Fruit fly (Drosophila melanogaster) whole organism: ENCODE results near the gene Top2.

Experiments used
- CG8478 ChIP-seq: fragments of >200 bp; optimal IDR thresholded peaks from 2 replicates; lab custom pipeline; 2018; ENCODE audit warnings: inconsistent platforms
- Dll ChIP-seq: fragments of >200 bp; optimal IDR thresholded peaks from 2 replicates; lab custom pipeline; 2017
- pan ChIP-seq: fragments of >200 bp; optimal IDR thresholded peaks from 2 replicates; lab custom pipeline; 2017
- psq ChIP-seq: fragments of >200 bp; optimal IDR thresholded peaks from 2 replicates; lab custom pipeline; 2017
- usp ChIP-seq: fragments of >200 bp; optimal IDR thresholded peaks from 2 replicates; lab custom pipeline; 2017; ENCODE audit warnings: missing biosample characterization, missing genetic modification characterization, mixed read lengths

- no peak for TF ChIP-seq psq (lab: Kevin White, UChicago)
- no peak for TF ChIP-seq pan (lab: Kevin White, UChicago)
- no peak for TF ChIP-seq CG8478 (lab: Kevin White, UChicago)
- TF ChIP-seq Dll = no peak
- no peak for TF ChIP-seq usp (GFP tag; lab: Kevin White, UChicago)
These were observed 28.9 kb downstream of the Top2 start for dm6 chr2L:19424307-19424902.
